Fruit fly (Drosophila melanogaster) whole organism, prepupa: ENCODE data around the gene CG32091.
A peak's percentile ranks its signal among the peaks of the same experiment; 100 is the strongest.

Source experiments
- Blimp-1 ChIP-seq: fragments of 200-800 bp; sonication (Bioruptor generic); optimal IDR thresholded peaks from 3 replicates; lab custom pipeline; 2017; ENCODE audit warnings: missing biosample characterization, missing genetic modification characterization, mild to moderate bottlenecking, moderate library complexity, missing genetic modification reagents
- CG11294 ChIP-seq: fragments of 200-800 bp; sonication (Bioruptor generic); IDR thresholded peaks from 2 replicates; pipeline ENCODE4 v1.3.6; 2022; ENCODE audit warnings: missing biosample characterization, missing genetic modification characterization
- CG11762 ChIP-seq: fragments of 200-800 bp; sonication (Bioruptor generic); optimal IDR thresholded peaks from 3 replicates; lab custom pipeline; 2016; ENCODE audit warnings: missing biosample characterization, missing genetic modification characterization; ENCODE audit not compliant: insufficient read depth
- CG16779 ChIP-seq: fragments of 200-800 bp; sonication (Bioruptor generic); optimal IDR thresholded peaks from 3 replicates; lab custom pipeline; 2017; ENCODE audit warnings: missing biosample characterization, mild to moderate bottlenecking, missing genetic modification characterization
- CG3032 ChIP-seq: fragments of 200-800 bp; optimal IDR thresholded peaks from 2 replicates; lab custom pipeline; 2019; ENCODE audit warnings: missing biosample characterization, mild to moderate bottlenecking, missing genetic modification characterization, moderate library complexity
- CG32006 ChIP-seq: fragments of 200-800 bp; sonication (Bioruptor generic); optimal IDR thresholded peaks from 3 replicates; lab custom pipeline; 2017; ENCODE audit warnings: missing biosample characterization, mild to moderate bottlenecking, missing genetic modification characterization
- CG34406 ChIP-seq: fragments of 200-800 bp; sonication (Bioruptor generic); optimal IDR thresholded peaks from 3 replicates; lab custom pipeline; 2016; ENCODE audit warnings: missing biosample characterization, missing genetic modification characterization
- CG3919 ChIP-seq: fragments of 200-800 bp; sonication (Bioruptor generic); optimal IDR thresholded peaks from 3 replicates; lab custom pipeline; 2016; ENCODE audit warnings: missing biosample characterization, missing genetic modification characterization
- CG6163 ChIP-seq: fragments of 200-800 bp; sonication (Bioruptor generic); IDR thresholded peaks from 3 replicates; pipeline ENCODE4 v1.3.6; 2022; ENCODE audit warnings: missing biosample characterization, missing genetic modification characterization
- CG6792 ChIP-seq: fragments of 200-800 bp; sonication (Bioruptor generic); optimal IDR thresholded peaks from 3 replicates; lab custom pipeline; 2016; ENCODE audit warnings: missing biosample characterization, missing genetic modification characterization
- CG6854 ChIP-seq: fragments of 200-800 bp; sonication (Bioruptor generic); optimal IDR thresholded peaks from 2 replicates; lab custom pipeline; 2017; ENCODE audit warnings: missing biosample characterization, mild to moderate bottlenecking, missing genetic modification characterization
- CG8319 ChIP-seq: fragments of 200-800 bp; sonication (Bioruptor generic); optimal IDR thresholded peaks from 3 replicates; lab custom pipeline; 2016; ENCODE audit warnings: missing biosample characterization, missing genetic modification characterization
- CG8632 ChIP-seq: fragments of 200-800 bp; sonication (Bioruptor generic); optimal IDR thresholded peaks from 3 replicates; lab custom pipeline; 2016; ENCODE audit warnings: missing biosample characterization, missing genetic modification characterization
- Ets21C ChIP-seq: fragments of 200-800 bp; sonication (Bioruptor generic); optimal IDR thresholded peaks from 3 replicates; lab custom pipeline; 2016; ENCODE audit warnings: missing biosample characterization, missing genetic modification characterization
- Sox102F ChIP-seq: fragments of 200-800 bp; sonication (Bioruptor generic); optimal IDR thresholded peaks from 2 replicates; lab custom pipeline; 2016; ENCODE audit warnings: missing biosample characterization, mild to moderate bottlenecking, missing genetic modification characterization
- Sox14 ChIP-seq: fragments of 200-800 bp; sonication (Bioruptor generic); optimal IDR thresholded peaks from 3 replicates; lab custom pipeline; 2016; ENCODE audit warnings: missing biosample characterization, missing genetic modification characterization
- achi ChIP-seq: fragments of 200-800 bp; sonication (Bioruptor generic); optimal IDR thresholded peaks from 3 replicates; lab custom pipeline; 2016; ENCODE audit warnings: missing biosample characterization, missing genetic modification characterization
- acj6 ChIP-seq: fragments of 200-800 bp; sonication (Bioruptor generic); optimal IDR thresholded peaks from 3 replicates; lab custom pipeline; 2016; ENCODE audit warnings: missing biosample characterization, missing genetic modification characterization
- cyc ChIP-seq: fragments of 200-800 bp; sonication (Bioruptor generic); optimal IDR thresholded peaks from 3 replicates; lab custom pipeline; 2016; ENCODE audit warnings: missing biosample characterization, missing genetic modification characterization
- dsx ChIP-seq: fragments of 200-800 bp; optimal IDR thresholded peaks from 3 replicates; lab custom pipeline; 2019; ENCODE audit warnings: missing biosample characterization, mild to moderate bottlenecking, missing genetic modification characterization, moderate library complexity; ENCODE audit not compliant: poor library complexity, severe bottlenecking
- fkh ChIP-seq: fragments of 200-800 bp; sonication (Bioruptor generic); optimal IDR thresholded peaks from 3 replicates; lab custom pipeline; 2017; ENCODE audit warnings: missing biosample characterization, mild to moderate bottlenecking, missing genetic modification characterization, moderate library complexity
- topi ChIP-seq: fragments of 200-800 bp; sonication (Bioruptor generic); optimal IDR thresholded peaks from 3 replicates; lab custom pipeline; 2016; ENCODE audit warnings: missing biosample characterization, missing genetic modification characterization
- vri ChIP-seq: fragments of 200-800 bp; sonication (Bioruptor generic); optimal IDR thresholded peaks from 3 replicates; lab custom pipeline; 2016; ENCODE audit warnings: missing biosample characterization, mild to moderate bottlenecking, missing genetic modification characterization

CG32091 gene

DNA sequence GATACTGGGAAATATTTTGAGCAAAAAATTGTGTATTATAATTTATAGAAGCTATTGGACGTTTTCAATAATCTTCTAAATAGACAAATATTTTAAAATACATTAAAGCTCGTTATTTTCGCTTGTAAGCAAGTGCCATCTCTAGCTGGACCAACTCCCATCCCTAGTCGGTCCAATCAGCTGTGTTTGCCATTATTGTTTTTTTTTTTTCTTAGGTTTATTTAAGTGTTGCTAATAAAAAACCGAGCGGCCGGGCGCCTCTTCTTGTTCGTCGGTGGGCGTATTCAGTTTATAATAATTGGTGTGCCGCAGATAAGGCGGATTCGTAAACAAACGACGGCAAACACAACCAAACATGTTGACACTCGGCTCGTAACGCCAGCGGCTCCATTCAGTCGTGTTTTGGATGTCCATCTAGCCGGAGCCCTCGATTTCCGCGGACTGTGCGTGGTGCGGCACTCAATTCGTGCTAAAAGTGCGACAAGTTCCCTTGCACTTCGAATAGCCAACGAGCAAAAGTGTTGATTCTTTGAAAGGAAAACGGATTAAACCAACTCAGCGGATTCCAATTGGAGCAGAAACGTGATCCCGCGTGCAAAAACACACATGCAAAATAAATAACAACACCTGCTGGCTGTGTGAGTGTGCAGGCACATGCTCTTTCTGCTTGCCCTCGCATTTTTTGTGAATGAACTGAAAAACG, 52.8 kb downstream of the CG32091 start, which contains the start of gene Sugb (continued):
- peak; percentile 68 for TF ChIP-seq acj6 (GFP tag; lab: Kevin White, UChicago)
- no peak for TF ChIP-seq CG32006
- TF ChIP-seq CG3919 (GFP tag; lab: Kevin White, UChicago), result no peak
- TF ChIP-seq CG34406 (GFP tag; lab: Kevin White, UChicago), result no peak
- peak; percentile 11 for TF ChIP-seq topi
- peak; percentile 74 for TF ChIP-seq Sox14 (GFP tag; lab: Kevin White, UChicago)
- TF ChIP-seq Sox102F, result no peak
- peak; percentile 43 for TF ChIP-seq Ets21C (GFP tag; lab: Kevin White, UChicago)
- TF ChIP-seq CG6163 (GFP tag; lab: Robert Waterston, UW), result peak; percentile 82
- no peak for TF ChIP-seq CG11294
- TF ChIP-seq cyc (GFP tag; lab: Kevin White, UChicago), result no peak
- no peak for TF ChIP-seq dsx (GFP tag; lab: Kevin White, UChicago)
- TF ChIP-seq CG8632 (GFP tag; lab: Kevin White, UChicago), result peak; percentile 53
- TF ChIP-seq CG6792 (GFP tag; lab: Kevin White, UChicago), result peak; percentile 57
- TF ChIP-seq CG6854 (GFP tag; lab: Kevin White, UChicago), result no peak

DNA sequence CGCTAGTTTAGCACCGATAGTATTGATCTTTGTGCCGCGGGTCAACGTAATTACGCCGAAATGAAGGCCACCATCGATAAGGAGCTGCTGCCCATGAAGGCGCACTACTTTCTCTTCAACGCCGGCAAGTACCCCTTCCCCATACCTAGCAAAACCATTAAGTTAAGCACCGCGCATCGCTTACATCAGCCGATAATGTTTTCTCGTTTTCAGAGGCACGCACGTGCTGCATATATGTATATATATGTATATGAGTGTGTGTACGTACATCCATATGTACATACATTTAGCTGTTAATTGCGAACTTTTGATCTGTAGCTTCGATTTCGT, 53.3 kb downstream of the CG32091 start:
- TF ChIP-seq CG16779 (no peak), vri (GFP tag; lab: Kevin White, UChicago) (peak; percentile 22)
- TF ChIP-seq, all 60 proteins: peak for 1

dm6 chr3L:11685876-11686275, 54.7 kb downstream of the CG32091 start:
- TF ChIP-seq CG34406 (GFP tag; lab: Kevin White, UChicago) (no peak), fkh (peak; percentile 80)

DNA sequence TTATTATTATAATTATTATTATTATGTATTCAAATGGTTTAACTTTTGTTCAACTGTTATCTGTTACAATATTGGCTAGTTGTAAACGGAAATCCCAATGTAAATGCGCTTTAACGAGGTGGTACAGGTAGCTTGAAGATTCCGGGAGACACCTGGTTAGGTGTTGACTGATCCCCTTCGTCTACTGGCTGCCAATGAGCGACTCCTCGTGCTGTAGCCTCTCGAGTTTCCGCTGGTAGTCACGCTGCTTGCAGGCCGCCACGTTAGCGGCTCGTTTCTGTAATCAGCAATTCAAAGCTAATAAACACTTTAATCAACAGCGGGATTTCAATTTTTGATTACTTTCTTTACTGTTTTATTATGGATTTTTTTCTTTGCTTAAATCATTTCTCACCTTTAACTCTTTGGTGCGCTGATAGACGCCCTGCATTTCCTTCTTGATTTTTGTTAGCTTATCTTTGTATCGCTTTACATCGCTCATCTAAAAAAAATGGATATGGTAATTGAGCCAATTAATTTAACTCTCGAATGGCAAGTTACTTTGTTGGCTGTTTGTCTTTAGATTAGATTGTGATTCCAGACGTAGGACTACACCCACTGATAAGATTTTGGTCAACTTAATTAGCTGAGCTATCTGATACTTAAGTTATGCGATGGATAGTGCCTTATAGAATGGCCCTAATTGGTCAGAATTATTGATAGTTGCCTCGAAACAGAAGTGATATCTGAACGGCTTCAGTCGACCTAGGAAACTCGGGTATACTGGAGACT, 58.8 kb downstream of the CG32091 start:
- TF ChIP-seq fkh (peak; percentile 22), Sox102F (no peak)
- TF ChIP-seq, all 60 proteins: peak for 1

dm6 chr3L:11691203-11691797, 60.1 kb downstream of the CG32091 start, which contains the start of the genes Pldn and CG14135:
Gene Pldn (minus strand): TSS chr3L:11691399.
Gene CG14135 (plus strand): TSS chr3L:11691571.
- peak; percentile 38 for TF ChIP-seq Blimp-1 (GFP tag; lab: Kevin White, UChicago)
- no peak for TF ChIP-seq CG8319
- TF ChIP-seq CG3032 (tag; lab: Kevin White, UChicago), result peak; percentile 2
- TF ChIP-seq fkh, result peak; percentile 62
- no peak for TF ChIP-seq CG11762
- no peak for TF ChIP-seq achi
